Worm (Caenorhabditis elegans) whole organism, L4 larva: ENCODE results near the gene algn-12.

ENCODE experiments used
- D1046.2 ChIP-seq: fragments of 200-800 bp; sonication (Bioruptor generic); IDR thresholded peaks from 2 replicates; pipeline ENCODE4 v1.3.6; 2022; ENCODE audit warnings: missing genetic modification characterization, missing compliant biosample characterization
- F10B5.3 ChIP-seq: sonication (generic microtip); optimal IDR thresholded peaks from 2 replicates; lab custom pipeline; 2016; ENCODE audit warnings: mild to moderate bottlenecking, missing genetic modification characterization, missing compliant biosample characterization
- F26F4.8 ChIP-seq: fragments of 200-800 bp; sonication (Bioruptor generic); conservative IDR thresholded peaks from 2 replicates; pipeline ENCODE4 v1.3.6; 2022; ENCODE audit warnings: missing genetic modification characterization, missing compliant biosample characterization
- F49E8.2 ChIP-seq: sonication (generic microtip); optimal IDR thresholded peaks from 2 replicates; lab custom pipeline; 2016; ENCODE audit warnings: missing compliant biosample characterization, mild to moderate bottlenecking, missing genetic modification characterization, borderline replicate concordance
- Y48G9A.11 ChIP-seq: fragments of 200-800 bp; sonication (Bioruptor generic); IDR thresholded peaks from 2 replicates; pipeline ENCODE4 v1.3.6; 2022; ENCODE audit warnings: missing genetic modification reagents, missing genetic modification characterization, missing compliant biosample characterization
- aha-1 ChIP-seq: fragments of 150-350 bp; peaks from one replicate; lab custom pipeline; 2014; ENCODE audit warnings: missing biosample characterization, missing genetic modification characterization
- aly-2 ChIP-seq: sonication (generic microtip); optimal IDR thresholded peaks from 2 replicates; lab custom pipeline; 2018; ENCODE audit warnings: missing biosample characterization, missing genetic modification characterization
- daf-12 ChIP-seq: fragments of 150-350 bp; optimal IDR thresholded peaks from 2 replicates; lab custom pipeline; 2014; ENCODE audit warnings: missing biosample characterization, missing genetic modification reagents, missing genetic modification characterization
- daf-16 ChIP-seq, 3 experiments: sonication (generic microtip); optimal IDR thresholded peaks; 2 replicates each; lab custom pipeline; 2016 to 2017; ENCODE audit warnings: missing genetic modification characterization in 3 of 3, missing genetic modification reagents in 3 of 3, mild to moderate bottlenecking in 2 of 3, missing compliant biosample characterization in 2 of 3, missing biosample characterization in 1 of 3, moderate library complexity in 1 of 3
- daf-19 ChIP-seq: fragments of 200-800 bp; sonication (Bioruptor generic); conservative IDR thresholded peaks from 2 replicates; pipeline ENCODE4 v1.3.6; 2022; ENCODE audit warnings: missing genetic modification characterization, missing compliant biosample characterization
- dmd-6 ChIP-seq: fragments of 200-800 bp; sonication (Bioruptor generic); IDR thresholded peaks from 2 replicates; pipeline ENCODE4 v1.3.6; 2022; ENCODE audit warnings: missing genetic modification reagents, missing genetic modification characterization, missing compliant biosample characterization
- dmd-9 ChIP-seq: fragments of 200-800 bp; sonication (Bioruptor generic); IDR thresholded peaks from 2 replicates; pipeline ENCODE4 v1.3.6; 2022; ENCODE audit warnings: missing genetic modification reagents, missing genetic modification characterization, missing compliant biosample characterization
- duxl-1 ChIP-seq: sonication (generic microtip); optimal IDR thresholded peaks from 2 replicates; lab custom pipeline; 2016; ENCODE audit warnings: mild to moderate bottlenecking, missing genetic modification characterization, moderate library complexity, missing compliant biosample characterization; ENCODE audit not compliant: poor library complexity
- dve-1 ChIP-seq: sonication (generic microtip); optimal IDR thresholded peaks from 2 replicates; lab custom pipeline; 2017; ENCODE audit warnings: antibody characterized with exemption, mild to moderate bottlenecking, missing genetic modification characterization, missing compliant biosample characterization; ENCODE audit not compliant: insufficient read depth
- egl-43 ChIP-seq: fragments of 200-800 bp; sonication (Bioruptor generic); IDR thresholded peaks from 2 replicates; pipeline ENCODE4 v1.3.6; 2022; ENCODE audit warnings: missing genetic modification reagents, missing genetic modification characterization, missing compliant biosample characterization
- fkh-10 ChIP-seq: fragments of 150-350 bp; optimal IDR thresholded peaks from 2 replicates; lab custom pipeline; 2014; ENCODE audit warnings: missing biosample characterization, missing genetic modification reagents, missing genetic modification characterization
- gei-8 ChIP-seq: fragments of 200-800 bp; sonication (Bioruptor generic); optimal IDR thresholded peaks from 2 replicates; lab custom pipeline; 2018; ENCODE audit warnings: mild to moderate bottlenecking, missing genetic modification characterization, missing compliant biosample characterization
- hlh-11 ChIP-seq: fragments of 200-800 bp; sonication (Bioruptor generic); optimal IDR thresholded peaks from 2 replicates; lab custom pipeline; 2018; ENCODE audit warnings: mild to moderate bottlenecking, missing genetic modification characterization, missing compliant biosample characterization
- lim-7 ChIP-seq: fragments of 200-800 bp; sonication (Bioruptor generic); IDR thresholded peaks from 2 replicates; pipeline ENCODE4 v1.3.6; 2022; ENCODE audit warnings: missing genetic modification characterization, missing compliant biosample characterization
- lin-1 ChIP-seq: fragments of 200-800 bp; sonication (Bioruptor generic); IDR thresholded peaks from 2 replicates; pipeline ENCODE4 v1.3.6; 2022; ENCODE audit warnings: missing genetic modification reagents, missing genetic modification characterization, missing compliant biosample characterization
- lin-29 ChIP-seq: fragments of 200-800 bp; sonication (Bioruptor generic); IDR thresholded peaks from 2 replicates; pipeline ENCODE4 v1.3.6; 2022; ENCODE audit warnings: missing genetic modification reagents, missing genetic modification characterization, missing compliant biosample characterization
- madf-5 ChIP-seq, 2 experiments: fragments of 200-800 bp; sonication (Bioruptor generic); IDR thresholded peaks; 2 replicates each; pipeline ENCODE4 v1.3.6; 2022; ENCODE audit warnings: missing compliant biosample characterization in 2 of 2, missing genetic modification characterization in 2 of 2
- madf-9 ChIP-seq: fragments of 200-800 bp; sonication (Bioruptor generic); conservative IDR thresholded peaks from 2 replicates; pipeline ENCODE4 v1.3.6; 2022; ENCODE audit warnings: missing genetic modification reagents, missing genetic modification characterization, missing compliant biosample characterization
- mdl-1 ChIP-seq, 2 experiments: fragments of 150-350 bp in 1 of 2; sonication (generic microtip) in 1 of 2; optimal IDR thresholded peaks; 2 replicates each; lab custom pipeline; 2014 to 2017; ENCODE audit warnings: missing biosample characterization in 2 of 2, missing genetic modification characterization in 2 of 2
- mxl-2 ChIP-seq: fragments of 200-800 bp; sonication (Bioruptor generic); conservative IDR thresholded peaks from 2 replicates; pipeline ENCODE4 v1.3.6; 2022; ENCODE audit warnings: missing genetic modification reagents, missing genetic modification characterization, missing compliant biosample characterization
- mxl-3 ChIP-seq: fragments of 200-800 bp; sonication (Bioruptor generic); optimal IDR thresholded peaks from 2 replicates; lab custom pipeline; 2018; ENCODE audit warnings: mild to moderate bottlenecking, missing genetic modification characterization, missing compliant biosample characterization
- nhr-10 ChIP-seq: fragments of 150-350 bp; optimal IDR thresholded peaks from 2 replicates; lab custom pipeline; 2014; ENCODE audit warnings: missing biosample characterization, missing genetic modification characterization
- nhr-11 ChIP-seq: fragments of 150-350 bp; optimal IDR thresholded peaks from 2 replicates; lab custom pipeline; 2014; ENCODE audit warnings: missing biosample characterization, missing genetic modification characterization
- nhr-237 ChIP-seq: sonication (generic microtip); optimal IDR thresholded peaks from 2 replicates; lab custom pipeline; 2017; ENCODE audit warnings: missing biosample characterization, missing genetic modification characterization
- nhr-25 ChIP-seq: sonication (generic microtip); optimal IDR thresholded peaks from 2 replicates; lab custom pipeline; 2017; ENCODE audit warnings: missing genetic modification characterization, mild to moderate bottlenecking, missing compliant biosample characterization, antibody characterized with exemption, moderate library complexity, borderline replicate concordance; ENCODE audit not compliant: insufficient read depth
- nhr-28 ChIP-seq: fragments of 150-350 bp; optimal IDR thresholded peaks from 2 replicates; lab custom pipeline; 2014; ENCODE audit warnings: missing biosample characterization, missing genetic modification characterization
- nhr-41 ChIP-seq: fragments of 200-800 bp; sonication (Bioruptor generic); IDR thresholded peaks from 2 replicates; pipeline ENCODE4 v1.3.6; 2022; ENCODE audit warnings: missing genetic modification reagents, missing genetic modification characterization, missing compliant biosample characterization
- nhr-42 ChIP-seq: fragments of 200-800 bp; sonication (Bioruptor generic); IDR thresholded peaks from 2 replicates; pipeline ENCODE4 v1.3.6; 2022; ENCODE audit warnings: missing genetic modification characterization, missing compliant biosample characterization
- nhr-48 ChIP-seq: sonication (generic microtip); optimal IDR thresholded peaks from 2 replicates; lab custom pipeline; 2016; ENCODE audit warnings: mild to moderate bottlenecking, missing genetic modification characterization, missing compliant biosample characterization
- nhr-6 ChIP-seq: fragments of 150-350 bp; optimal IDR thresholded peaks from 2 replicates; lab custom pipeline; 2014; ENCODE audit warnings: missing biosample characterization, missing genetic modification characterization
- nhr-77 ChIP-seq: fragments of 150-350 bp; optimal IDR thresholded peaks from 2 replicates; lab custom pipeline; 2014; ENCODE audit warnings: missing biosample characterization, missing genetic modification characterization
- php-3 ChIP-seq: fragments of 200-800 bp; sonication (Bioruptor generic); IDR thresholded peaks from 2 replicates; pipeline ENCODE4 v1.3.6; 2022; ENCODE audit warnings: missing genetic modification reagents, missing genetic modification characterization, missing compliant biosample characterization
- pqm-1 ChIP-seq: sonication (generic microtip); optimal IDR thresholded peaks from 2 replicates; lab custom pipeline; 2017; ENCODE audit warnings: missing biosample characterization, missing genetic modification characterization
- skn-1 ChIP-seq: fragments of 150-350 bp; optimal IDR thresholded peaks from 2 replicates; lab custom pipeline; 2014; ENCODE audit warnings: missing biosample characterization, missing genetic modification characterization
- snpc-1.2 ChIP-seq: fragments of 200-800 bp; sonication (Bioruptor generic); IDR thresholded peaks from 2 replicates; pipeline ENCODE4 v1.3.6; 2022; ENCODE audit warnings: missing genetic modification reagents, missing genetic modification characterization, missing compliant biosample characterization
- spr-1 ChIP-seq: sonication (generic microtip); optimal IDR thresholded peaks from 2 replicates; lab custom pipeline; 2016; ENCODE audit warnings: mild to moderate bottlenecking, missing genetic modification characterization, missing compliant biosample characterization
- tag-97 ChIP-seq: fragments of 200-800 bp; sonication (Bioruptor generic); IDR thresholded peaks from 2 replicates; pipeline ENCODE4 v1.3.6; 2022; ENCODE audit warnings: missing genetic modification characterization, missing compliant biosample characterization
- tra-1 ChIP-seq: fragments of 200-800 bp; sonication (Bioruptor generic); IDR thresholded peaks from 2 replicates; pipeline ENCODE4 v1.3.6; 2022; ENCODE audit warnings: missing genetic modification reagents, missing genetic modification characterization, missing compliant biosample characterization
- unc-130 ChIP-seq: sonication (generic microtip); optimal IDR thresholded peaks from 2 replicates; lab custom pipeline; 2016; ENCODE audit warnings: missing genetic modification reagents, missing genetic modification characterization, missing compliant biosample characterization
- unc-39 ChIP-seq: sonication (generic microtip); optimal IDR thresholded peaks from 2 replicates; lab custom pipeline; 2017; ENCODE audit warnings: missing biosample characterization, missing genetic modification characterization
- unc-62 ChIP-seq, 3 experiments: fragments of 150-350 bp in 1 of 3; sonication (generic microtip); optimal IDR thresholded peaks in 2 of 3; peaks in 1 of 3; 1 replicate in 1 of 3; 2 replicates in 2 of 3; lab custom pipeline; 2014 to 2017; ENCODE audit warnings: missing biosample characterization in 3 of 3, missing genetic modification characterization in 3 of 3, missing genetic modification reagents in 3 of 3, missing genotype in 1 of 3
- vab-7 ChIP-seq: fragments of 200-800 bp; sonication (Bioruptor generic); IDR thresholded peaks from 2 replicates; pipeline ENCODE4 v1.3.6; 2022; ENCODE audit warnings: missing genetic modification reagents, missing genetic modification characterization, missing compliant biosample characterization
- zfp-3 ChIP-seq: fragments of 200-800 bp; sonication (Bioruptor generic); conservative IDR thresholded peaks from 2 replicates; pipeline ENCODE4 v1.3.6; 2022; ENCODE audit warnings: missing genetic modification reagents, missing genetic modification characterization, missing compliant biosample characterization

Gene algn-12

ce11 chrV:8017924-8018323 lies 17.0 kb upstream of the algn-12 start (continued):
- TF ChIP-seq nhr-41 (GFP tag; lab: Robert Waterston, UW): no peak
- no peak for TF ChIP-seq tag-97
- peak; percentile 65 for TF ChIP-seq hlh-11 (tag; lab: Kevin White, UChicago)
- TF ChIP-seq nhr-237 (tag; lab: Kevin White, UChicago): no peak
- no peak for TF ChIP-seq duxl-1 (tag; lab: Kevin White, UChicago)
- no peak for TF ChIP-seq unc-62 (GFP tag; optimal IDR thresholded peaks at IDR 0.05 in 1 of 2; lab: Kevin White, UChicago)
- no peak for TF ChIP-seq unc-62 (tag; optimal IDR thresholded peaks at IDR 0.05; lab: Kevin White, UChicago)
- TF ChIP-seq nhr-77: no peak
- TF ChIP-seq nhr-6 (tag; lab: Kevin White, UChicago): peak; percentile 12
- TF ChIP-seq nhr-48: no peak
- TF ChIP-seq pqm-1 (tag; lab: Kevin White, UChicago): peak; percentile 87
- no peak for TF ChIP-seq skn-1
- TF ChIP-seq dve-1 (tag; lab: Kevin White, UChicago): peak; percentile 28
- TF ChIP-seq fkh-10 (GFP tag; lab: Kevin White, UChicago): no peak
- no peak for TF ChIP-seq nhr-25 (tag; lab: Kevin White, UChicago)
- no peak for TF ChIP-seq nhr-11 (tag; lab: Kevin White, UChicago)
- TF ChIP-seq nhr-28: peak; percentile 81
- TF ChIP-seq lin-1 (GFP tag; lab: Robert Waterston, UW): 0 out of 2 replicates have a peak, but pooled peaks have one; percentile 17
- TF ChIP-seq dmd-9 (GFP tag; lab: Robert Waterston, UW): no peak

- TF ChIP-seq F10B5.3 (tag; lab: Kevin White, UChicago): no peak
- peak; percentile 17 for TF ChIP-seq hlh-11 (tag; lab: Kevin White, UChicago)
- no peak for TF ChIP-seq madf-5 (GFP tag; IDR thresholded peaks at IDR 0.05; lab: Robert Waterston, UW)
- no peak for TF ChIP-seq egl-43 (GFP tag; lab: Robert Waterston, UW)
- no peak for TF ChIP-seq daf-16 (GFP tag; optimal IDR thresholded peaks at IDR 0.05; lab: Kevin White, UChicago)
- peak; percentile 5 for TF ChIP-seq daf-16 (tag; optimal IDR thresholded peaks at IDR 0.05; lab: Kevin White, UChicago)
- peak; percentile 54 for TF ChIP-seq dmd-6 (GFP tag; lab: Robert Waterston, UW)
- TF ChIP-seq mxl-3: peak; percentile 10
- TF ChIP-seq nhr-42 (GFP tag; lab: Robert Waterston, UW): no peak
- TF ChIP-seq nhr-28: peak; percentile 40
- TF ChIP-seq F26F4.8 (GFP tag; lab: Robert Waterston, UW): no peak
- TF ChIP-seq spr-1: no peak
- no peak for TF ChIP-seq vab-7 (GFP tag; lab: Robert Waterston, UW)
- no peak for TF ChIP-seq snpc-1.2 (GFP tag; lab: Robert Waterston, UW)
- no peak for TF ChIP-seq nhr-25 (tag; lab: Kevin White, UChicago)
- no peak for TF ChIP-seq daf-19
- no peak for TF ChIP-seq F49E8.2 (tag; lab: Kevin White, UChicago)
- TF ChIP-seq unc-130 (GFP tag; lab: Kevin White, UChicago): no peak
- peak; percentile 37 for TF ChIP-seq pqm-1 (tag; lab: Kevin White, UChicago)
- no peak for TF ChIP-seq tra-1 (GFP tag; lab: Robert Waterston, UW)
- no peak for TF ChIP-seq gei-8 (GFP tag; lab: Kevin White, UChicago)
- no peak for TF ChIP-seq aha-1 (tag; lab: Kevin White, UChicago)
- no peak for TF ChIP-seq madf-9
- TF ChIP-seq nhr-10 (tag; lab: Kevin White, UChicago): no peak
- no peak for TF ChIP-seq unc-62 (GFP tag; optimal IDR thresholded peaks at IDR 0.05 in 1 of 2; lab: Kevin White, UChicago)
- TF ChIP-seq unc-62 (tag; optimal IDR thresholded peaks at IDR 0.05; lab: Kevin White, UChicago): no peak
- TF ChIP-seq Y48G9A.11 (GFP tag; lab: Robert Waterston, UW): no peak
- TF ChIP-seq D1046.2 (GFP tag; lab: Robert Waterston, UW): no peak
- TF ChIP-seq zfp-3 (GFP tag; lab: Robert Waterston, UW): no peak
- TF ChIP-seq php-3: 0 out of 2 replicates have a peak, but pooled peaks have one; percentile 34
- no peak for TF ChIP-seq lin-29
- TF ChIP-seq mxl-2 (GFP tag; lab: Robert Waterston, UW): no peak
- no peak for TF ChIP-seq lim-7 (GFP tag; lab: Robert Waterston, UW)
- TF ChIP-seq aly-2 (tag; lab: Kevin White, UChicago): no peak
- no peak for TF ChIP-seq unc-39
- TF ChIP-seq daf-12 (tag; lab: Kevin White, UChicago): no peak
- TF ChIP-seq skn-1: no peak
- TF ChIP-seq mdl-1 (tag; optimal IDR thresholded peaks at IDR 0.05; lab: Kevin White, UChicago): no peak
Measured at ce11 chrV:8018919-8019318, 16.0 kb upstream of the algn-12 start.
